Worm (Caenorhabditis elegans) whole organism, midembryonic: ENCODE results near the gene C55A1.11.

Experiments used
- T22C8.4 ChIP-seq: fragments of 200-800 bp; sonication (Bioruptor generic); IDR thresholded peaks from 2 replicates; pipeline ENCODE4 v1.3.6; 2022; ENCODE audit warnings: missing genetic modification characterization, missing compliant biosample characterization
- cog-1 ChIP-seq: sonication (generic microtip); optimal IDR thresholded peaks from 2 replicates; lab custom pipeline; 2016; ENCODE audit warnings: missing genetic modification characterization, missing compliant biosample characterization
- flt-1 ChIP-seq: fragments of 200-800 bp; sonication (Bioruptor generic); IDR thresholded peaks from 2 replicates; pipeline ENCODE4 v1.3.6; 2022; ENCODE audit warnings: missing genetic modification characterization, missing compliant biosample characterization
- klf-2 ChIP-seq: fragments of 200-800 bp; sonication (Bioruptor generic); conservative IDR thresholded peaks from 2 replicates; pipeline ENCODE4 v1.3.6; 2022; ENCODE audit warnings: missing genetic modification reagents, missing genetic modification characterization, missing compliant biosample characterization
- med-1 ChIP-seq: sonication (generic microtip); optimal IDR thresholded peaks from 2 replicates; lab custom pipeline; 2017; ENCODE audit warnings: missing genetic modification characterization, mild to moderate bottlenecking, missing compliant biosample characterization, antibody characterized with exemption, missing genetic modification reagents; ENCODE audit not compliant: insufficient read depth
- ref-1 ChIP-seq: fragments of 200-800 bp; sonication (Bioruptor generic); conservative IDR thresholded peaks from 2 replicates; pipeline ENCODE4 v1.3.6; 2022; ENCODE audit warnings: missing genetic modification reagents, missing genetic modification characterization, missing compliant biosample characterization
- tab-1 ChIP-seq: fragments of 200-800 bp; sonication (Bioruptor generic); IDR thresholded peaks from 2 replicates; pipeline ENCODE4 v1.3.6; 2022; ENCODE audit warnings: missing genetic modification characterization, missing compliant biosample characterization
- ztf-23 ChIP-seq: fragments of 200-800 bp; sonication (Bioruptor generic); IDR thresholded peaks from 2 replicates; pipeline ENCODE4 v1.3.6; 2022; ENCODE audit warnings: missing genetic modification reagents, missing genetic modification characterization, missing compliant biosample characterization

- TF ChIP-seq flt-1 (GFP tag; lab: Robert Waterston, UW) (no peak), cog-1 (no peak), med-1 (GFP tag; lab: Kevin White, UChicago) (no peak), ref-1 (GFP tag; lab: Robert Waterston, UW) (no peak), T22C8.4 (GFP tag; lab: Robert Waterston, UW) (no peak), ztf-23 (GFP tag; lab: Robert Waterston, UW) (no peak), tab-1 (no peak), klf-2 (no peak)
Measured at ce11 chrV:15661003-15661402, 35.3 kb downstream of the C55A1.11 start.
